Worm (Caenorhabditis elegans) whole organism, L4 larva: ENCODE results near the gene ZK792.12.

Experiments
- F10B5.3 ChIP-seq: sonication (generic microtip); optimal IDR thresholded peaks from 2 replicates; lab custom pipeline; 2016; ENCODE audit warnings: mild to moderate bottlenecking, missing genetic modification characterization, missing compliant biosample characterization
- F49E8.2 ChIP-seq: sonication (generic microtip); optimal IDR thresholded peaks from 2 replicates; lab custom pipeline; 2016; ENCODE audit warnings: missing compliant biosample characterization, mild to moderate bottlenecking, missing genetic modification characterization, borderline replicate concordance
- R02D3.7 ChIP-seq: fragments of 150-350 bp; sonication (generic microtip); optimal IDR thresholded peaks from 3 replicates; lab custom pipeline; 2014; ENCODE audit warnings: missing biosample characterization, missing genetic modification characterization
- Y48G9A.11 ChIP-seq: fragments of 200-800 bp; sonication (Bioruptor generic); IDR thresholded peaks from 2 replicates; pipeline ENCODE4 v1.3.6; 2022; ENCODE audit warnings: missing genetic modification reagents, missing genetic modification characterization, missing compliant biosample characterization
- ama-1 ChIP-seq: fragments of 150-350 bp; optimal IDR thresholded peaks from 2 replicates; lab custom pipeline; 2014; ENCODE audit warnings: inconsistent platforms, mixed read lengths
- dmd-9 ChIP-seq: fragments of 200-800 bp; sonication (Bioruptor generic); IDR thresholded peaks from 2 replicates; pipeline ENCODE4 v1.3.6; 2022; ENCODE audit warnings: missing genetic modification reagents, missing genetic modification characterization, missing compliant biosample characterization
- dve-1 ChIP-seq: sonication (generic microtip); optimal IDR thresholded peaks from 2 replicates; lab custom pipeline; 2017; ENCODE audit warnings: antibody characterized with exemption, mild to moderate bottlenecking, missing genetic modification characterization, missing compliant biosample characterization; ENCODE audit not compliant: insufficient read depth
- fkh-10 ChIP-seq: fragments of 150-350 bp; optimal IDR thresholded peaks from 2 replicates; lab custom pipeline; 2014; ENCODE audit warnings: missing biosample characterization, missing genetic modification reagents, missing genetic modification characterization
- lin-13 ChIP-seq: fragments of 150-350 bp; optimal IDR thresholded peaks from 2 replicates; lab custom pipeline; 2014; ENCODE audit warnings: missing biosample characterization, missing genetic modification reagents, missing genetic modification characterization
- lsy-2 ChIP-seq, 2 experiments: fragments of 150-350 bp in 1 of 2; sonication (generic microtip) in 1 of 2; optimal IDR thresholded peaks; 2 replicates each; lab custom pipeline; 2014 to 2017; ENCODE audit warnings: missing biosample characterization in 2 of 2, missing genetic modification characterization in 2 of 2
- nhr-102 ChIP-seq: sonication (generic microtip); optimal IDR thresholded peaks from 2 replicates; lab custom pipeline; 2016; ENCODE audit warnings: mild to moderate bottlenecking, missing genetic modification characterization, moderate library complexity, missing compliant biosample characterization
- nhr-25 ChIP-seq: sonication (generic microtip); optimal IDR thresholded peaks from 2 replicates; lab custom pipeline; 2017; ENCODE audit warnings: missing genetic modification characterization, mild to moderate bottlenecking, missing compliant biosample characterization, antibody characterized with exemption, moderate library complexity, borderline replicate concordance; ENCODE audit not compliant: insufficient read depth
- ztf-11 ChIP-seq: fragments of 150-350 bp; optimal IDR thresholded peaks from 2 replicates; lab custom pipeline; 2014; ENCODE audit warnings: missing biosample characterization, missing genetic modification characterization

DNA sequence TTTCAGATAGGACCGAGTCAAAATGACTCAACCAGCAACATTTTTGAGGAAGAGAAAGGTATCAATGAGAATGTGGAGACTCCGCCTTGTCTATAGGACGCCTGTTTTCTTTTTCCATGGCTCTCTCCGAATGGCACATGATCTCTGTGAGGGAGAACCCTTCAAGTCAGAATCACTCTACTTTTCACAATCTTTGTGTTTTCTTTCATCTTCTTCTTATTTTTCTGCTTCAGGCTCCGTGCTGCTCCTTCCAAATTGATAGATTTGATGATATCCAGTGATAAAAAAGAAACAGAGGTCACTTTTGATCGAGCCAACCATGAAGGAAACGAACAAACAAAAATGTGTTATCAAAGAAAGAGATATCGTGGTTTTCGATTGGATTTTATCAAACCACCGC lies 44.6 kb upstream of the ZK792.12 start, which contains the start of gene ZK809.8:
- TF ChIP-seq Y48G9A.11 = no peak
- no peak for TF ChIP-seq F10B5.3 (tag; lab: Kevin White, UChicago)
- TF ChIP-seq dmd-9 (GFP tag; lab: Robert Waterston, UW) = no peak
- TF ChIP-seq fkh-10 (GFP tag; lab: Kevin White, UChicago) = no peak
- TF ChIP-seq dve-1 (tag; lab: Kevin White, UChicago) = no peak
- no peak for TF ChIP-seq lin-13 (GFP tag; lab: Kevin White, UChicago)
- no peak for TF ChIP-seq nhr-25 (tag; lab: Kevin White, UChicago)
- TF ChIP-seq ztf-11 = no peak
- TF ChIP-seq nhr-102 = no peak
- TF ChIP-seq R02D3.7 (tag; lab: Kevin White, UChicago) = no peak
- no peak for TF ChIP-seq lsy-2 (tag; optimal IDR thresholded peaks at IDR 0.05; lab: Kevin White, UChicago)
- no peak for TF ChIP-seq F49E8.2 (tag; lab: Kevin White, UChicago)
- TF ChIP-seq ama-1 (lab: Kevin White, UChicago) = no peak
